Fruit fly (Drosophila melanogaster): ENCODE measurements around the gene CG17258.
A peak's percentile ranks its signal among the peaks of the same experiment; 100 is the strongest.

CG17258 gene

DNA sequence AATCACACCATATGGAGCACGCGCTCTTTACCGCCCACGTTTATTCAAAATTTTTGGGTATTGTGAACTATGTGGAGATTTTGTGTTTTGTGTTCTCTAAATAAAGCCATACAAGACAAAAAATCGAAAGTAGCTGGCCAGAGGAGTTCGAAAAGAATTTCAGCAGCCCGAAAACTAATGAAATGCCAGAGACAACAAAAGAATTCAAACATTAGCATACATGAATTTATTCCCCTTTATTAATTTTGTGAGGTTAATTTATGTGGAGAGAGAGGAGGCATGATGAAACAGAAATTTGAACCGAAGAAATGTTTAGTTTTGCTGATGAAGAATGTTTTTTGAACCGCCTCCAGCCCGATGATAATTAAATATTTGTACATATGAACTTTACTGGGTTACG is 29.0 kb downstream of the CG17258 start:
- TF ChIP-seq Blimp-1 (GFP tag; optimal IDR thresholded peaks at IDR 0.05) (peak; percentile 83), CG7745 (tag; optimal IDR thresholded peaks at IDR 0.05) (peak; percentile 51), sd (tag; optimal IDR thresholded peaks at IDR 0.05) (peak; percentile 71), vvl (GFP tag; IDR thresholded peaks at IDR 0.05) (peak; percentile 56), CG18476 (GFP tag; optimal IDR thresholded peaks at IDR 0.05) (no peak), CG13894 (tag; optimal IDR thresholded peaks at IDR 0.05) (peak; percentile 39)

dm6 chr2L:3005483-3005882 is 29.7 kb downstream of the CG17258 start:
- TF ChIP-seq dmrt11E (tag; optimal IDR thresholded peaks at IDR 0.05) (no peak), CG10209 (GFP tag; optimal IDR thresholded peaks at IDR 0.05) (no peak), dpn (GFP tag; optimal IDR thresholded peaks at IDR 0.05) (no peak), CG6683 (GFP tag; optimal IDR thresholded peaks at IDR 0.05) (no peak), CG43689 (GFP tag; IDR thresholded peaks at IDR 0.05) (no peak), tll (GFP tag; optimal IDR thresholded peaks at IDR 0.05) (peak in 1 of 2 experiments; percentile 77), CG4328 (GFP tag; optimal IDR thresholded peaks at IDR 0.05) (no peak), Pdp1 (GFP tag; optimal IDR thresholded peaks at IDR 0.05) (peak in 1 of 2 experiments; percentile 43), CG16815 (GFP tag; optimal IDR thresholded peaks at IDR 0.05) (no peak), Hr51 (GFP tag; optimal IDR thresholded peaks at IDR 0.05) (no peak), Med (GFP tag) (peak; percentile 32), cad (GFP tag; optimal IDR thresholded peaks at IDR 0.05) (peak; percentile 96), H15 (GFP tag; IDR thresholded peaks at IDR 0.05) (no peak)

DNA sequence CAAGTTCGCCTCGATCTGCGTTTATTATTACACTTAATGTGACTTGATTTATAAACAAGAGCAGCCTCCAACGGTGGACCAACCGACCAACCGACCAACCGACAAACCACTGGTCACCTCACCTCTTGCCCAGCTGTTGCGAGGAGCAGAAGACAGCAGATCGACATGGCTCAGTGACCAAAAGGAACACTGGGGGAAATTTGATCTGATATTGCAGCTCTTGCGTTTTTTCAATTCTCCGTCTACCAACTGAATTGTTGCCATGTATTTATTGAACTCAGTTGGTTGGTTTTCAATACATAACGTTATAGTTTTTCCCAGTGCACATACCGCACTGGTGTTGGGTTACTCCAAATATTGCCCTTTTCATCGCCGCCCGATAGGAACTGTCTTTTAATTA is 30.5 kb downstream of the CG17258 start:
- TF ChIP-seq CG1602 (GFP tag; optimal IDR thresholded peaks at IDR 0.05) (no peak), ara (GFP tag; IDR thresholded peaks at IDR 0.05) (0 out of 2 replicates have a peak, but pooled peaks have one; percentile 27), fu2 (GFP tag; optimal IDR thresholded peaks at IDR 0.05) (no peak), CG9797 (GFP tag; optimal IDR thresholded peaks at IDR 0.05) (no peak), ken (GFP tag; IDR thresholded peaks at IDR 0.05) (0 out of 3 replicates have a peak, but pooled peaks have one; percentile 29), Drgx (GFP tag; IDR thresholded peaks at IDR 0.05) (0 out of 2 replicates have a peak, but pooled peaks have one; percentile 15), zf30C (GFP tag; optimal IDR thresholded peaks at IDR 0.05) (peak; percentile 30), row (GFP tag; IDR thresholded peaks at IDR 0.05) (peak; percentile 20; the same call in 1 of the 3 replicates), CG7372 (GFP tag; IDR thresholded peaks at IDR 0.05) (no peak), slou (GFP tag; optimal IDR thresholded peaks at IDR 0.05) (no peak), CG11560 (tag; IDR thresholded peaks at IDR 0.05) (no peak), CG3847 (GFP tag; IDR thresholded peaks at IDR 0.05) (no peak), CG11695 (GFP tag; IDR thresholded peaks at IDR 0.05) (no peak), sens (GFP tag) (peak; percentile 58), CG6854 (GFP tag; optimal IDR thresholded peaks at IDR 0.05) (no peak), Med (GFP tag) (peak; percentile 77), CG42726 (GFP tag; IDR thresholded peaks at IDR 0.05; ENCODE audit: partially characterized antibody) (no peak), Dp (GFP tag; optimal IDR thresholded peaks at IDR 0.05) (no peak), CG1603 (tag; optimal IDR thresholded peaks at IDR 0.05) (peak; percentile 26), rib (GFP tag; IDR thresholded peaks at IDR 0.05) (no peak), CG2712 (tag; optimal IDR thresholded peaks at IDR 0.05) (peak; percentile 1), nerfin-1 (tag; optimal IDR thresholded peaks at IDR 0.05) (no peak), CG14860 (GFP tag; IDR thresholded peaks at IDR 0.05; ENCODE audit: partially characterized antibody) (no peak), HLH3B (GFP tag; IDR thresholded peaks at IDR 0.05) (no peak), Ets97D (GFP tag; optimal IDR thresholded peaks at IDR 0.05) (no peak), Elba2 (GFP tag; optimal IDR thresholded peaks at IDR 0.05) (no peak), CG13296 (GFP tag; optimal IDR thresholded peaks at IDR 0.05) (no peak), CG32767 (GFP tag; IDR thresholded peaks at IDR 0.05) (no peak), CG7839 (tag; optimal IDR thresholded peaks at IDR 0.05) (no peak), Ssrp (tag; optimal IDR thresholded peaks at IDR 0.05) (no peak), CG10209 (GFP tag; optimal IDR thresholded peaks at IDR 0.05) (no peak), sd (tag; optimal IDR thresholded peaks at IDR 0.05) (peak; percentile 52)
